Fruit fly (Drosophila melanogaster) whole organism, larva: ENCODE data around the gene Sec24CD.

ENCODE experiments used
- noc ChIP-seq: fragments of 200-800 bp; sonication (Bioruptor generic); optimal IDR thresholded peaks from 3 replicates; lab custom pipeline; 2019; ENCODE audit warnings: missing biosample characterization, mild to moderate bottlenecking, missing genetic modification characterization, moderate library complexity

Gene Sec24CD

dm6 chr2L:2236722-2237121, at the start of gene Sec24CD:
TSS of gene Sec24CD (minus strand) at chr2L:2236844.
- no peak for TF ChIP-seq noc (tag; lab: Kevin White, UChicago)

- no peak for TF ChIP-seq noc (tag; lab: Kevin White, UChicago)
Measured at dm6 chr2L:2284863-2285262, 48.2 kb upstream of the Sec24CD start, which contains the start of gene CG4271. TSS of gene CG4271 (plus strand) at chr2L:2285163.

- TF ChIP-seq noc (tag; lab: Kevin White, UChicago): no peak
Measured at dm6 chr2L:2269040-2269439, 32.4 kb upstream of the Sec24CD start, which contains the start of gene CG17242. TSS of gene CG17242 (minus strand) at chr2L:2269140.

dm6 chr2L:2265221-2265620, 28.6 kb upstream of the Sec24CD start, which contains the start of gene CG34049:
TSS of gene CG34049 (minus strand) at chr2L:2265321.
- no peak for TF ChIP-seq noc (tag; lab: Kevin White, UChicago)

dm6 chr2L:2263142-2263541, 26.5 kb upstream of the Sec24CD start, which contains the start of gene CG4270:
TSS of gene CG4270 (plus strand) at chr2L:2263442.
- TF ChIP-seq noc (tag; lab: Kevin White, UChicago): no peak

- no peak for TF ChIP-seq noc (tag; lab: Kevin White, UChicago)
Measured at dm6 chr2L:2254950-2255349, 18.3 kb upstream of the Sec24CD start, which contains the start of gene Send1. TSS of gene Send1 (minus strand) at chr2L:2255050.

dm6 chr2L:2252745-2253144, 16.1 kb upstream of the Sec24CD start, which contains the start of gene CG17234:
TSS of gene CG17234 (plus strand) at chr2L:2253045.
- no peak for TF ChIP-seq noc (tag; lab: Kevin White, UChicago)

- no peak for TF ChIP-seq noc (tag; lab: Kevin White, UChicago)
Measured at dm6 chr2L:2252241-2252640, 15.6 kb upstream of the Sec24CD start, which contains the start of gene CG17239. TSS of gene CG17239 (minus strand) at chr2L:2252341.

dm6 chr2L:2251175-2251574, 14.5 kb upstream of the Sec24CD start, which contains the start of gene Ser12:
TSS of gene Ser12 (minus strand) at chr2L:2251275.
- TF ChIP-seq noc (tag; lab: Kevin White, UChicago): no peak

- TF ChIP-seq noc (tag; lab: Kevin White, UChicago): no peak
Measured at dm6 chr2L:2249578-2249977, 12.9 kb upstream of the Sec24CD start.

- TF ChIP-seq noc (tag; lab: Kevin White, UChicago): no peak
Measured at dm6 chr2L:2242783-2243182, 6.1 kb upstream of the Sec24CD start.

dm6 chr2L:2242139-2242538, 5.5 kb upstream of the Sec24CD start, which contains the start of gene CG4267:
TSS of gene CG4267 (plus strand) at chr2L:2242378.
- TF ChIP-seq noc (tag; lab: Kevin White, UChicago): no peak

- no peak for TF ChIP-seq noc (tag; lab: Kevin White, UChicago)
Measured at dm6 chr2L:2240493-2240892, 3.8 kb upstream of the Sec24CD start, which contains the start of gene Tengl1. TSS of gene Tengl1 (minus strand) at chr2L:2240593.

- TF ChIP-seq noc (tag; lab: Kevin White, UChicago): no peak
Measured at dm6 chr2L:2239284-2239683, 2.6 kb upstream of the Sec24CD start, which contains the start of gene Tengl2. TSS of gene Tengl2 (minus strand) at chr2L:2239384.

- TF ChIP-seq noc (tag; lab: Kevin White, UChicago): no peak
Measured at dm6 chr2L:2238151-2238550, 1.5 kb upstream of the Sec24CD start, which contains the start of gene Tengl3. TSS of gene Tengl3 (minus strand) at chr2L:2238251.

- TF ChIP-seq noc (tag; lab: Kevin White, UChicago): peak; percentile 7
Measured at dm6 chr2L:2228179-2228849, 8.3 kb downstream of the Sec24CD start.

dm6 chr2L:2227316-2227715, 9.3 kb downstream of the Sec24CD start:
- peak; percentile 12 for TF ChIP-seq noc (tag; lab: Kevin White, UChicago)
